Fruit fly (Drosophila melanogaster): ENCODE results near the gene Pino.

DNA sequence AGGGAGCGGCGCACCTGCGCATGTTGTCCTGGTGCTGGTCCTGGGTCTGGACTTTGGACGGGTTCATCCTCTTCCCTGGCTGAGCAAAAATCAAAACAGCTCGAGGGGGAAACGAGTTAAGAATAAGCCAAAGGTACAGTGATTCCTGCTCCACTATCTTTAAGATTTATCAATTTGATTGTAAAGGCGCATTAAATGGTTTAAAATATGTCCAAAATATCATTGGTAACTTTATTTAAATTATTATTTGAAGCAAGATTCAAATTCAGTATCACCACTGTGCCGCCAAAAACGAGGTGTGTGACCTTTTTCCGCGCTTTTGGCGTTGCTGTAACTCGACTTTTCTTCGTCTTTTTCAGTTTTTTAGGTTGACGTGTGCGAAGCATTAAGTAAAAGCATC, 59.3 kb downstream of the Pino start:
- TF ChIP-seq CG8478 (optimal IDR thresholded peaks at IDR 0.05) (no peak), Dll (optimal IDR thresholded peaks at IDR 0.05) (no peak), EcR (GFP tag; optimal IDR thresholded peaks at IDR 0.05) (no peak), usp (GFP tag; optimal IDR thresholded peaks at IDR 0.05) (no peak), pan (optimal IDR thresholded peaks at IDR 0.05) (no peak)
